Worm (Caenorhabditis elegans) whole organism, L1 larva: Measurements from ENCODE around the gene pals-30.

Source experiments
- ama-1 ChIP-seq: fragments of 150-350 bp; optimal IDR thresholded peaks from 2 replicates; lab custom pipeline; 2014
- elt-3 ChIP-seq, 6 experiments: fragments of 150-350 bp in 1 of 6; sonication (generic microtip); optimal IDR thresholded peaks; 2 replicates each; lab custom pipeline; 2017 to 2018; ENCODE audit warnings: missing biosample characterization in 6 of 6, missing genetic modification characterization in 6 of 6, inconsistent platforms in 1 of 6
- nhr-47 ChIP-seq: sonication (generic microtip); optimal IDR thresholded peaks from 2 replicates; lab custom pipeline; 2016; ENCODE audit warnings: mild to moderate bottlenecking, missing genetic modification characterization, moderate library complexity, missing compliant biosample characterization

- TF ChIP-seq elt-3 (tag; optimal IDR thresholded peaks at IDR 0.05; lab: Kevin White, UChicago) (no peak), ama-1 (no peak), nhr-47 (tag; lab: Kevin White, UChicago) (no peak)
Measured at ce11 chrIV:14523568-14523967, 28.2 kb downstream of the pals-30 start, which contains the start of gene srh-63.
